Worm (Caenorhabditis elegans) whole organism, early embryonic: Measurements from ENCODE around the gene sorf-1.

ENCODE experiments used
- aly-1 ChIP-seq: sonication (generic microtip); optimal IDR thresholded peaks from 2 replicates; lab custom pipeline; 2016; ENCODE audit warnings: missing genetic modification characterization, missing compliant biosample characterization
- ama-1 ChIP-seq: fragments of 150-350 bp; optimal IDR thresholded peaks from 2 replicates; lab custom pipeline; 2014
- ceh-13 ChIP-seq: fragments of 200-800 bp; sonication (Bioruptor generic); optimal IDR thresholded peaks from 2 replicates; lab custom pipeline; 2018; ENCODE audit warnings: mild to moderate bottlenecking, missing genetic modification characterization, missing compliant biosample characterization
- hmg-4 ChIP-seq: fragments of 200-800 bp; sonication (Bioruptor generic); optimal IDR thresholded peaks from 2 replicates; lab custom pipeline; 2018; ENCODE audit warnings: mild to moderate bottlenecking, missing genetic modification characterization, missing compliant biosample characterization
- hnd-1 ChIP-seq: sonication (generic microtip); optimal IDR thresholded peaks from 2 replicates; lab custom pipeline; 2016; ENCODE audit warnings: missing genetic modification characterization, missing compliant biosample characterization
- scrt-1 ChIP-seq: fragments of 200-800 bp; sonication (Bioruptor generic); IDR thresholded peaks from 2 replicates; pipeline ENCODE4 v1.3.6; 2022; ENCODE audit warnings: missing genetic modification characterization, missing compliant biosample characterization
- sea-1 ChIP-seq: fragments of 200-800 bp; sonication (Bioruptor generic); conservative IDR thresholded peaks from 2 replicates; pipeline ENCODE4 v1.3.6; 2022; ENCODE audit warnings: missing genetic modification characterization, missing compliant biosample characterization
- tbx-11 ChIP-seq: fragments of 200-800 bp; sonication (Bioruptor generic); IDR thresholded peaks from 2 replicates; pipeline ENCODE4 v1.3.6; 2022; ENCODE audit warnings: missing genetic modification characterization, missing compliant biosample characterization

- TF ChIP-seq aly-1 (tag; lab: Kevin White, UChicago) (no peak), scrt-1 (GFP tag; lab: Robert Waterston, UW) (no peak), tbx-11 (GFP tag; lab: Robert Waterston, UW) (no peak), sea-1 (GFP tag; lab: Robert Waterston, UW) (no peak), ceh-13 (GFP tag; lab: Kevin White, UChicago) (no peak), ama-1 (lab: Kevin White, UChicago) (no peak), hmg-4 (GFP tag; lab: Kevin White, UChicago) (no peak), hnd-1 (tag; lab: Kevin White, UChicago) (no peak)
Measured at ce11 chrX:3375320-3375719, 3.7 kb downstream of the sorf-1 start.
